Worm (Caenorhabditis elegans): Measurements from ENCODE around the gene tlk-1.

DNA sequence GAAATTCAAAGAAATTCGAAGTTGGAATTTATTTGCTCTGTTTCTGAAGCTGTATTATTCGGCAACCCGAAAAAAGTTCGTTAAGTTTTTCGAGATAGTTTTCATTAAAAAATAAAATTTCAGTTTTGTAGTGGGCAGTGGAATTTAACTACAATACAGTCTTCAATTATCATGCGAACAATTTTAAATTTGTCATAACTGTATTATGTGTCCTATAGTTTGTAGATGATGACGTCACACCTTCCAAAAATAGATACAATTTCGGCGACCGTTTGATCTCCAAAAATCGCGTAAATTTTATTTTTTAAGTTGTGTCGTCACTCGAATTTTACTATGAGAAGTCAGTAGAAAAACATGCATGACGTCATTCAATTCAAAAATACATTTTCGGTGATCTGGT lies 13.5 kb downstream of the tlk-1 start:
- TF ChIP-seq W03F9.2 (tag; optimal IDR thresholded peaks at IDR 0.05), result no peak
- no peak for TF ChIP-seq dao-5 (tag; optimal IDR thresholded peaks at IDR 0.05)

All from whole organism, L4/young adult.